Worm (Caenorhabditis elegans) whole organism, mixed stage, embryonic: ENCODE results near the gene nlp-21.
A peak's percentile ranks its signal among the peaks of the same experiment; 100 is the strongest.

Experiments
- M03D4.4 ChIP-seq: sonication (generic microtip); optimal IDR thresholded peaks from 2 replicates; lab custom pipeline; 2017; ENCODE audit warnings: mild to moderate bottlenecking, missing genetic modification characterization, missing compliant biosample characterization
- blmp-1 ChIP-seq: fragments of 150-350 bp; optimal IDR thresholded peaks from 2 replicates; lab custom pipeline; 2014; ENCODE audit warnings: missing biosample characterization, missing genetic modification characterization
- ceh-39 ChIP-seq: fragments of 150-350 bp; optimal IDR thresholded peaks from 2 replicates; lab custom pipeline; 2014; ENCODE audit warnings: missing biosample characterization, missing genetic modification characterization
- ceh-43 ChIP-seq: fragments of 200-800 bp; sonication (Bioruptor generic); optimal IDR thresholded peaks from 2 replicates; lab custom pipeline; 2018; ENCODE audit warnings: mild to moderate bottlenecking, missing genetic modification characterization, moderate library complexity, missing compliant biosample characterization
- ceh-83 ChIP-seq: fragments of 200-800 bp; sonication (Bioruptor generic); optimal IDR thresholded peaks from 2 replicates; lab custom pipeline; 2018; ENCODE audit warnings: mild to moderate bottlenecking, missing genetic modification characterization, missing compliant biosample characterization
- ces-1 ChIP-seq: fragments of 150-350 bp; optimal IDR thresholded peaks from 2 replicates; lab custom pipeline; 2014; ENCODE audit warnings: missing biosample characterization, missing genetic modification reagents, missing genetic modification characterization
- cnd-1 ChIP-seq: fragments of 200-800 bp; sonication (Bioruptor generic); optimal IDR thresholded peaks from 2 replicates; lab custom pipeline; 2018; ENCODE audit warnings: mild to moderate bottlenecking, missing genetic modification characterization, missing compliant biosample characterization
- drap-1 ChIP-seq: fragments of 200-800 bp; sonication (Bioruptor generic); optimal IDR thresholded peaks from 3 replicates; lab custom pipeline; 2018; ENCODE audit warnings: mild to moderate bottlenecking, missing genetic modification characterization, missing compliant biosample characterization
- elt-1 ChIP-seq: sonication (generic microtip); optimal IDR thresholded peaks from 2 replicates; lab custom pipeline; 2017; ENCODE audit warnings: missing genetic modification characterization, mild to moderate bottlenecking, missing compliant biosample characterization, antibody characterized with exemption, moderate library complexity, borderline replicate concordance; ENCODE audit not compliant: insufficient read depth
- elt-3 ChIP-seq: fragments of 150-350 bp; optimal IDR thresholded peaks from 2 replicates; lab custom pipeline; 2014; ENCODE audit warnings: missing biosample characterization, missing genetic modification characterization
- flh-1 ChIP-seq: fragments of 200-800 bp; sonication (Bioruptor generic); optimal IDR thresholded peaks from 2 replicates; lab custom pipeline; 2018; ENCODE audit warnings: mild to moderate bottlenecking, missing genetic modification characterization, moderate library complexity, missing compliant biosample characterization
- hlh-1 ChIP-seq: fragments of 150-350 bp; optimal IDR thresholded peaks from 2 replicates; lab custom pipeline; 2014; ENCODE audit warnings: missing biosample characterization, missing genetic modification reagents, missing genetic modification characterization
- lin-13 ChIP-seq: fragments of 150-350 bp; optimal IDR thresholded peaks from 2 replicates; lab custom pipeline; 2014; ENCODE audit warnings: missing biosample characterization, missing genetic modification characterization
- lin-32 ChIP-seq: fragments of 200-800 bp; sonication (Bioruptor generic); optimal IDR thresholded peaks from 2 replicates; lab custom pipeline; 2018; ENCODE audit warnings: mild to moderate bottlenecking, missing genetic modification characterization, missing compliant biosample characterization
- lsy-2 ChIP-seq: fragments of 150-350 bp; optimal IDR thresholded peaks from 2 replicates; lab custom pipeline; 2014; ENCODE audit warnings: missing biosample characterization, missing genetic modification characterization
- mab-5 ChIP-seq: fragments of 150-350 bp; optimal IDR thresholded peaks from 2 replicates; lab custom pipeline; 2014; ENCODE audit warnings: missing biosample characterization, missing genetic modification characterization
- mep-1 ChIP-seq: fragments of 150-350 bp; optimal IDR thresholded peaks from 2 replicates; lab custom pipeline; 2017; ENCODE audit warnings: missing biosample characterization, missing genetic modification reagents, missing genetic modification characterization, inconsistent platforms
- nhr-12 ChIP-seq: fragments of 150-350 bp; optimal IDR thresholded peaks from 2 replicates; lab custom pipeline; 2014; ENCODE audit warnings: missing biosample characterization, missing genetic modification characterization
- nhr-237 ChIP-seq: fragments of 150-350 bp; optimal IDR thresholded peaks from 2 replicates; lab custom pipeline; 2014; ENCODE audit warnings: missing biosample characterization, missing genetic modification characterization
- nhr-76 ChIP-seq: sonication (generic microtip); optimal IDR thresholded peaks from 2 replicates; lab custom pipeline; 2017; ENCODE audit warnings: missing biosample characterization, missing genetic modification characterization
- pha-4 ChIP-seq: fragments of 150-350 bp; optimal IDR thresholded peaks from 2 replicates; lab custom pipeline; 2018; ENCODE audit warnings: missing biosample characterization, missing genetic modification reagents, missing genetic modification characterization
- sem-2 ChIP-seq: fragments of 200-800 bp; sonication (Bioruptor generic); optimal IDR thresholded peaks from 2 replicates; lab custom pipeline; 2018; ENCODE audit warnings: mild to moderate bottlenecking, missing genetic modification characterization, missing compliant biosample characterization
- snpc-4 ChIP-seq: fragments of 150-350 bp; optimal IDR thresholded peaks from 2 replicates; lab custom pipeline; 2014; ENCODE audit warnings: missing biosample characterization, missing genetic modification characterization
- sptf-1 ChIP-seq: sonication (generic microtip); optimal IDR thresholded peaks from 2 replicates; lab custom pipeline; 2017; ENCODE audit warnings: mild to moderate bottlenecking, missing genetic modification characterization, moderate library complexity, missing compliant biosample characterization
- tbx-8 ChIP-seq: fragments of 200-800 bp; sonication (Bioruptor generic); optimal IDR thresholded peaks from 2 replicates; lab custom pipeline; 2018; ENCODE audit warnings: mild to moderate bottlenecking, missing genetic modification characterization, moderate library complexity, missing compliant biosample characterization
- unc-120 ChIP-seq: sonication (generic microtip); optimal IDR thresholded peaks from 2 replicates; lab custom pipeline; 2017; ENCODE audit warnings: missing genetic modification characterization, missing compliant biosample characterization; ENCODE audit not compliant: poor library complexity, severe bottlenecking
- unc-39 ChIP-seq: fragments of 150-350 bp; optimal IDR thresholded peaks from 2 replicates; lab custom pipeline; 2014; ENCODE audit warnings: missing biosample characterization, missing genetic modification characterization
- unc-62 ChIP-seq: fragments of 150-350 bp; optimal IDR thresholded peaks from 2 replicates; lab custom pipeline; 2014; ENCODE audit warnings: missing biosample characterization, missing genetic modification reagents, missing genetic modification characterization
- zip-8 ChIP-seq: fragments of 150-350 bp; optimal IDR thresholded peaks from 2 replicates; lab custom pipeline; 2014; ENCODE audit warnings: missing biosample characterization, missing genetic modification characterization
- ztf-11 ChIP-seq: fragments of 150-350 bp; optimal IDR thresholded peaks from 2 replicates; lab custom pipeline; 2014; ENCODE audit warnings: missing biosample characterization, missing genetic modification characterization

nlp-21 gene

DNA sequence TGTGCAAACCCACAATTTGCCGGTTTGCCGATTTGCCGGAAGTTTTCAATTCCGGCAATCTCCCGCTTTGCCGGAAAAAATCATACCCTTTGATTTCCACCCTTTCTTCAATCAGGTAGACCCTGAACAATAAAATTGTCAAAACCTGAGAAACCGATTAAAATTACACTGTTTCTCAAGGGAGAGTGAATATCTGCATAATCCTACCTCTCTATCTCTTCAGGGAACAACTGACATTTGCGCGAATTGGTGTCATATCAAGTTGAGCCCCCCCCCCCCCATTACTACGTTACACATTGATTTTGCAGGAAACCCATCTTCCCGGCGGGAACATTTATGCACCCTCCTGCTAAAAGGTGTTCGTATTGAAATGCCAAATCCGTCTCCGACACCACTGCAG is 17.3 kb upstream of the nlp-21 start, which contains the start of gene twk-31:
TSS of gene twk-31 (plus strand) at position 301 of the 400 bp plus-strand sequence.
- TF ChIP-seq unc-62 (GFP tag; lab: Kevin White, UChicago) = peak; percentile 1
- no peak for TF ChIP-seq sem-2 (GFP tag; lab: Kevin White, UChicago)
- peak; percentile 85 for TF ChIP-seq hlh-1 (tag; lab: Kevin White, UChicago)
- no peak for TF ChIP-seq mab-5
- no peak for TF ChIP-seq snpc-4 (tag; lab: Kevin White, UChicago)
- no peak for TF ChIP-seq unc-39 (tag; lab: Kevin White, UChicago)
- peak; percentile 30 for TF ChIP-seq unc-120 (tag; lab: Kevin White, UChicago)
- TF ChIP-seq lsy-2 (tag; lab: Kevin White, UChicago) = no peak
- no peak for TF ChIP-seq sptf-1 (tag; lab: Kevin White, UChicago)
- no peak for TF ChIP-seq ceh-43 (GFP tag; lab: Kevin White, UChicago)
- no peak for TF ChIP-seq M03D4.4 (tag; lab: Kevin White, UChicago)

DNA sequence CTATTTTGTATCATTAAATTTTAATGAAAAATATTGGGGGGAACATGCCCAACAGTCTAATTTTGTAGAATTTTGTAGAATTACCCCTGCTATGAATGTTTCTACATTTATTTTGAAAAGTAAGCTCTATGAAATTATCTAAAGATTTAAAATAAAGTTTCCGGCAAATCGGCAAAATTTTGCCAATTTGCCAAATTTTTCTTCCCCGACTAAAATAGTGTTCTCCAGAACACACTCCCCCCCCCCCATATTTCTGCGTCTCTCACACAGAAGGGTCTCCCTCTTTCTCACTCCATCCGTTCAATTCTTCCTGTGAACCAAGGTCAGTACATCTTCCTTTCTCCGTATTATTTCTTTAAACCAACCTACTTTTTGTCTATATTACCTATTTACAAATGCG is 12.0 kb upstream of the nlp-21 start, which contains the start of gene Y47D3B.4:
TSS of gene Y47D3B.4 (plus strand) at position 301 of the 400 bp plus-strand sequence.
- TF ChIP-seq lsy-2 (tag; lab: Kevin White, UChicago) = no peak
- TF ChIP-seq elt-3 (tag; lab: Kevin White, UChicago) = no peak
- no peak for TF ChIP-seq ceh-39 (tag; lab: Kevin White, UChicago)
- TF ChIP-seq ces-1 (GFP tag; lab: Kevin White, UChicago) = no peak
- no peak for TF ChIP-seq ceh-43 (GFP tag; lab: Kevin White, UChicago)
- no peak for TF ChIP-seq M03D4.4 (tag; lab: Kevin White, UChicago)
- no peak for TF ChIP-seq unc-39 (tag; lab: Kevin White, UChicago)
- TF ChIP-seq lin-13 (tag; lab: Kevin White, UChicago) = no peak
- no peak for TF ChIP-seq hlh-1 (tag; lab: Kevin White, UChicago)

DNA sequence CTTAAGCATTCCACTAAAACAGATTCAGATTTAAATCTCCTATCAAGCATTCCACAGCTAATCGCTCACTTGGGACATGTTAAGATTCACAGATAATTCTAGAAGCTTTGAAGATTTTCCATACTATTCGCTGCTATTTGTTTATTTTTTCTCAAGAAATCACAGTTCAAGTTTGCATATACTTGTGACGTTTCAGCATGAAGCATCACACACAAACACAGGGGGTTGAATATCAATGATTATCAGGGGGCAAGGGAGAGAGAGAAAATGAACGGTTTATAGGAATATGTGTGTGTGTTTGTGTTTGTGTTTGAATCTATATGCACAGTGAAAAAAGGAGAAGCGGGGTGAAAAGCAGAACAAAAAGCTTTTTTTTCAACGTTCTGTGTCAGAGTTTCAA is 9.7 kb upstream of the nlp-21 start, which contains the start of gene Y47D3B.12:
TSS of gene Y47D3B.12 (plus strand) at position 301 of the 400 bp plus-strand sequence.
- TF ChIP-seq sptf-1 (tag; lab: Kevin White, UChicago) = no peak
- TF ChIP-seq nhr-237 (tag; lab: Kevin White, UChicago) = no peak
- TF ChIP-seq nhr-12 (tag; lab: Kevin White, UChicago) = no peak
- no peak for TF ChIP-seq mep-1 (tag; lab: Kevin White, UChicago)
- no peak for TF ChIP-seq drap-1 (GFP tag; lab: Kevin White, UChicago)
- TF ChIP-seq unc-120 (tag; lab: Kevin White, UChicago) = no peak
- TF ChIP-seq ces-1 (GFP tag; lab: Kevin White, UChicago) = no peak
- no peak for TF ChIP-seq unc-39 (tag; lab: Kevin White, UChicago)
- TF ChIP-seq ceh-83 = no peak
- TF ChIP-seq zip-8 (tag; lab: Kevin White, UChicago) = no peak
- no peak for TF ChIP-seq snpc-4 (tag; lab: Kevin White, UChicago)
- TF ChIP-seq cnd-1 (tag; lab: Kevin White, UChicago) = no peak
- no peak for TF ChIP-seq lin-32 (GFP tag; lab: Kevin White, UChicago)
- TF ChIP-seq elt-1 = no peak
- no peak for TF ChIP-seq nhr-76 (tag; lab: Kevin White, UChicago)
- no peak for TF ChIP-seq elt-3 (tag; lab: Kevin White, UChicago)
- TF ChIP-seq lsy-2 (tag; lab: Kevin White, UChicago) = no peak
- TF ChIP-seq pha-4 = no peak
- no peak for TF ChIP-seq sem-2 (GFP tag; lab: Kevin White, UChicago)

DNA sequence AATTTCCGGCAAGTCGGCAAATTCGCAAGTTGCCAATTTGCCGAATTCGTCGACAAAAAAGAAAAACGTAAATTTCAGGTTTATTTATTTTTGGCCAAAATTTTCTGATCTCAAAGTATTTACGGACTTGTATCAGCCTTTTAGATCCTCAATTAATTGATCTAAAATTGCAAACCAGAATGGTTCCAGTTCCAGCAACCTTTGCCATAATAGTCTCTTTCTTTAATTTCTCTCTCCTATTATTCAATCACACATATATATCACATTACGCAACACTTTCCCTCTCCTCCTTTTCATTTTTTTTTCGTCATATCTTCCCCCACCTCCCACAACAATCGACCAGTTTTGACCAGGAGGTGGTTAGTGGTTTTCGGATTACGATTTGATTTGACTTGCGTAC is 4.4 kb upstream of the nlp-21 start, which contains the start of gene Y47D3B.3:
TSS of gene Y47D3B.3 (plus strand) at position 301 of the 400 bp plus-strand sequence.
- no peak for TF ChIP-seq tbx-8 (GFP tag; lab: Kevin White, UChicago)
- no peak for TF ChIP-seq hlh-1 (tag; lab: Kevin White, UChicago)
- no peak for TF ChIP-seq unc-120 (tag; lab: Kevin White, UChicago)
- TF ChIP-seq elt-1 = no peak
- no peak for TF ChIP-seq nhr-237 (tag; lab: Kevin White, UChicago)
- TF ChIP-seq nhr-76 (tag; lab: Kevin White, UChicago) = no peak
- TF ChIP-seq lin-13 (tag; lab: Kevin White, UChicago) = no peak
- TF ChIP-seq zip-8 (tag; lab: Kevin White, UChicago) = peak; percentile 75

DNA sequence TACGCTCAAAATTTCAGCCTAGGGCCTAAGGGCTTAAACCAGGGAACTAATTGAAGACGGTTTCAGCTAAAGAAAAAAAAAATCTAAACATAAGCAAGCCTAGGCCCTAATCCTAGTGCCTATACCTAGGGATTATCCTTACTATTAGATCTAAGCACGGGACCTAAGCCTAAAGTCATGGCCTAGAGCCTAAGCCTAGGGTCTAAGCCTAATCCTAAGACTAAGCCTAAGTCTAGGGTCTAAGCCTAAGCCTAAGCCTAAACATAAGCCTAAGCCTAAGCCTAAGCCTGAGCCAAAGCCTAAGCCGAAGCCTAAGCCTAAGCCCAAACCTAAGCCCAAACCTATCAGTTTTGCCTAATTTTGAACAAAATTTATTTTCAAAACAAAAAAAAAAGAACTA is 322 bp downstream of the nlp-21 start:
- no peak for TF ChIP-seq M03D4.4 (tag; lab: Kevin White, UChicago)
- TF ChIP-seq flh-1 (GFP tag; lab: Kevin White, UChicago) = no peak
- TF ChIP-seq lin-13 (tag; lab: Kevin White, UChicago) = no peak
- TF ChIP-seq ceh-43 (GFP tag; lab: Kevin White, UChicago) = no peak
- no peak for TF ChIP-seq unc-62 (GFP tag; lab: Kevin White, UChicago)
- no peak for TF ChIP-seq ztf-11 (tag; lab: Kevin White, UChicago)
- TF ChIP-seq unc-39 (tag; lab: Kevin White, UChicago) = no peak
- no peak for TF ChIP-seq mab-5
- TF ChIP-seq blmp-1 (tag; lab: Kevin White, UChicago) = no peak
